Worm (Caenorhabditis elegans) whole organism, L3 larva: ENCODE results near the gene snn-1.

Experiments
- elt-3 ChIP-seq, 3 experiments: fragments of 150-350 bp in 1 of 3; sonication (generic microtip) in 2 of 3; optimal IDR thresholded peaks; 2 replicates in 2 of 3; 4 replicates in 1 of 3; lab custom pipeline; 2014 to 2017; ENCODE audit warnings: missing biosample characterization in 3 of 3, missing genetic modification characterization in 3 of 3
- fkh-2 ChIP-seq: fragments of 150-350 bp; optimal IDR thresholded peaks from 2 replicates; lab custom pipeline; 2014; ENCODE audit warnings: missing biosample characterization, missing genetic modification reagents, missing genetic modification characterization
- fos-1 ChIP-seq: fragments of 150-350 bp; optimal IDR thresholded peaks from 2 replicates; lab custom pipeline; 2014; ENCODE audit warnings: missing biosample characterization, missing genetic modification characterization
- jun-1 ChIP-seq: fragments of 150-350 bp; optimal IDR thresholded peaks from 2 replicates; lab custom pipeline; 2014; ENCODE audit warnings: missing biosample characterization, missing genetic modification reagents, missing genetic modification characterization
- mdl-1 ChIP-seq: fragments of 150-350 bp; optimal IDR thresholded peaks from 2 replicates; lab custom pipeline; 2014; ENCODE audit warnings: missing biosample characterization, missing genetic modification characterization
- mml-1 ChIP-seq: fragments of 150-350 bp; sonication (generic microtip); optimal IDR thresholded peaks from 3 replicates; lab custom pipeline; 2014; ENCODE audit warnings: missing biosample characterization, missing genetic modification characterization
- nhr-12 ChIP-seq: fragments of 150-350 bp; optimal IDR thresholded peaks from 2 replicates; lab custom pipeline; 2014; ENCODE audit warnings: missing biosample characterization, missing genetic modification characterization
- nhr-237 ChIP-seq: fragments of 150-350 bp; optimal IDR thresholded peaks from 2 replicates; lab custom pipeline; 2014; ENCODE audit warnings: missing biosample characterization, missing genetic modification characterization
- nhr-25 ChIP-seq: sonication (generic microtip); optimal IDR thresholded peaks from 2 replicates; lab custom pipeline; 2017; ENCODE audit warnings: missing biosample characterization, missing genetic modification characterization
- snpc-4 ChIP-seq: fragments of 150-350 bp; optimal IDR thresholded peaks from 2 replicates; lab custom pipeline; 2014; ENCODE audit warnings: missing biosample characterization, missing genetic modification characterization
- tbx-2 ChIP-seq: sonication (generic microtip); optimal IDR thresholded peaks from 2 replicates; lab custom pipeline; 2016; ENCODE audit warnings: mild to moderate bottlenecking, missing genetic modification characterization, missing compliant biosample characterization
- unc-62 ChIP-seq: fragments of 150-350 bp; sonication (generic microtip); optimal IDR thresholded peaks from 4 replicates; lab custom pipeline; 2014; ENCODE audit warnings: missing biosample characterization, missing genetic modification reagents, missing genetic modification characterization
- zag-1 ChIP-seq: fragments of 150-350 bp; optimal IDR thresholded peaks from 2 replicates; lab custom pipeline; 2014; ENCODE audit warnings: missing biosample characterization, missing genetic modification characterization
- ztf-11 ChIP-seq: fragments of 150-350 bp; optimal IDR thresholded peaks from 2 replicates; lab custom pipeline; 2014; ENCODE audit warnings: missing biosample characterization, missing genetic modification characterization

- no peak for TF ChIP-seq nhr-237 (tag; lab: Kevin White, UChicago)
- TF ChIP-seq snpc-4 (tag; lab: Kevin White, UChicago): no peak
- TF ChIP-seq nhr-12 (tag; lab: Kevin White, UChicago): no peak
- TF ChIP-seq zag-1 (tag; lab: Kevin White, UChicago): no peak
- TF ChIP-seq unc-62 (GFP tag; lab: Kevin White, UChicago): no peak
- TF ChIP-seq tbx-2: no peak
- no peak for TF ChIP-seq mdl-1
- TF ChIP-seq nhr-25 (tag; lab: Kevin White, UChicago): no peak
- TF ChIP-seq fos-1 (tag; lab: Kevin White, UChicago): no peak
- TF ChIP-seq fkh-2 (tag; lab: Kevin White, UChicago): no peak
- TF ChIP-seq jun-1 (tag; lab: Kevin White, UChicago): no peak
- TF ChIP-seq mml-1 (tag; lab: Kevin White, UChicago): no peak
- TF ChIP-seq ztf-11 (tag; lab: Kevin White, UChicago): no peak
- no peak for TF ChIP-seq elt-3 (tag; optimal IDR thresholded peaks at IDR 0.05; lab: Kevin White, UChicago)
Measured at ce11 chrIV:1804613-1805012, 10.3 kb downstream of the snn-1 start.
